Fruit fly (Drosophila melanogaster): Measurements from ENCODE around the gene eIF4H1.

Gene eIF4H1

DNA sequence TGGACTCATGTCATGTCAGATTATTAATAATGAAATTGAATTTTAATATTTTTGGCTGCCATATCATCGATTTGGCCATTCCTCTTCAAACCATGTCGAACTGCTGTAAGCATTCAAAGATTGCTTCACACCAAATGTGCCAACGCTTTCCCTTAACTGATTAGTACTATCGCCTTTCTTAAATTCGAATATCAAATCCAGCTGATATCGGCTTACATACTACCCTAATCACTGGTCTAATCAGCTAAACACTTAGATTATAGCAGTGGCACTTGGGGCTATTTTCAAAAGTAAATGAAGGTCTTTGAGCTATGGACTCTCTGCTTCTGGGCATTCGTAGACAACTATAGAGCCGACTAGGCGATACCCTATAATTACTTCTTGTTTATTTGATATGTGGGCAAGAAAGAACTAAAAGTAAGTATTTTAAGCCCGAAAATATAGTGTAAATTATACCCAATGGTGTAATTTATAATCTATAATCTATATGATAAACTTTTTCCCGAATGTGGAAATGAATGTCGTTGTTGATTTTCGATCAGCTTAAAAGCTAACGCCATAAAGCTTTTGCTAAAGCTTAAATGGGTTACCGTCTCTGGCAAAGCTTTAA lies 44.5 kb upstream of the eIF4H1 start (continued):
- no peak for TF ChIP-seq D (optimal IDR thresholded peaks at IDR 0.05)
- TF ChIP-seq D (GFP tag; optimal IDR thresholded peaks at IDR 0.05): peak; percentile 38
- TF ChIP-seq CG2129 (GFP tag; IDR thresholded peaks at IDR 0.05; ENCODE audit: partially characterized antibody): no peak
- TF ChIP-seq CG6175 (GFP tag; IDR thresholded peaks at IDR 0.05): peak; percentile 13; the same call in 1 of the 3 replicates
- peak in 1 of 2 experiments; percentile 74 for TF ChIP-seq Eip74EF (GFP tag; optimal IDR thresholded peaks at IDR 0.05)
- TF ChIP-seq twi (tag; optimal IDR thresholded peaks at IDR 0.05): no peak
- TF ChIP-seq repo (GFP tag; optimal IDR thresholded peaks at IDR 0.05): peak; percentile 31
- TF ChIP-seq Med (GFP tag): peak; percentile 94
- peak; percentile 81 for TF ChIP-seq HmgZ (tag; optimal IDR thresholded peaks at IDR 0.05)
- TF ChIP-seq CG18764 (GFP tag; optimal IDR thresholded peaks at IDR 0.05): no peak
- peak; percentile 61 for TF ChIP-seq pho (GFP tag; optimal IDR thresholded peaks at IDR 0.05)
- TF ChIP-seq sd (tag; optimal IDR thresholded peaks at IDR 0.05): peak; percentile 65
- TF ChIP-seq CG10321 (GFP tag; IDR thresholded peaks at IDR 0.05): peak; percentile 47; the same call in 1 of the 2 replicates
- TF ChIP-seq ems (GFP tag; optimal IDR thresholded peaks at IDR 0.05): peak; percentile 62
- peak; percentile 68 for TF ChIP-seq CG17385 (GFP tag; optimal IDR thresholded peaks at IDR 0.05)
- no peak for TF ChIP-seq CG1832 (GFP tag; optimal IDR thresholded peaks at IDR 0.05)
- no peak for TF ChIP-seq CG2712 (tag; optimal IDR thresholded peaks at IDR 0.05)
- peak; percentile 60 to 71 for TF ChIP-seq Pdp1 (GFP tag; optimal IDR thresholded peaks at IDR 0.05)
- TF ChIP-seq lilli (GFP tag; optimal IDR thresholded peaks at IDR 0.05): peak; percentile 89
- no peak for TF ChIP-seq hth (optimal IDR thresholded peaks at IDR 0.05)
- TF ChIP-seq B-H2 (GFP tag; optimal IDR thresholded peaks at IDR 0.05): no peak
- peak; percentile 71 for TF ChIP-seq CG17328 (GFP tag; IDR thresholded peaks at IDR 0.05)
- TF ChIP-seq gcm (GFP tag; optimal IDR thresholded peaks at IDR 0.05): no peak
- TF ChIP-seq tup (GFP tag; optimal IDR thresholded peaks at IDR 0.05): peak; percentile 37
- peak; percentile 43 for TF ChIP-seq CG12744 (GFP tag; optimal IDR thresholded peaks at IDR 0.05)
- TF ChIP-seq CG7786 (GFP tag; optimal IDR thresholded peaks at IDR 0.05): peak; percentile 31
- peak; percentile 34 for TF ChIP-seq CG2116 (GFP tag; optimal IDR thresholded peaks at IDR 0.05)
- peak; percentile 12 for TF ChIP-seq CG17802 (tag; optimal IDR thresholded peaks at IDR 0.05)
- no peak for TF ChIP-seq Sry-β (GFP tag; optimal IDR thresholded peaks at IDR 0.05)
- TF ChIP-seq CG12219 (GFP tag; optimal IDR thresholded peaks at IDR 0.05): peak; percentile 77
- peak; percentile 73 for TF ChIP-seq CG13424 (tag; optimal IDR thresholded peaks at IDR 0.05)
- peak; percentile 90 for TF ChIP-seq Atf6 (GFP tag; IDR thresholded peaks at IDR 0.05)
- no peak for TF ChIP-seq CG9876 (GFP tag; optimal IDR thresholded peaks at IDR 0.05)
- TF ChIP-seq CoRest (tag; optimal IDR thresholded peaks at IDR 0.05): peak; percentile 77
- TF ChIP-seq Sox102F (GFP tag; optimal IDR thresholded peaks at IDR 0.05): peak; percentile 88
- TF ChIP-seq CG12769 (tag; optimal IDR thresholded peaks at IDR 0.05): no peak
- TF ChIP-seq Poxn (GFP tag; IDR thresholded peaks at IDR 0.05): peak; percentile 17; the same call in 1 of the 2 replicates
- TF ChIP-seq CG15696 (tag; optimal IDR thresholded peaks at IDR 0.05): no peak
- TF ChIP-seq maf-S (GFP tag; optimal IDR thresholded peaks at IDR 0.05): peak; percentile 45
- TF ChIP-seq Usf (GFP tag; optimal IDR thresholded peaks at IDR 0.05): peak; percentile 23
- peak; percentile 63 for TF ChIP-seq Rx (GFP tag; IDR thresholded peaks at IDR 0.05)
- TF ChIP-seq CG34376 (GFP tag; optimal IDR thresholded peaks at IDR 0.05): peak; percentile 96
- peak; percentile 1 for TF ChIP-seq eyg (GFP tag; optimal IDR thresholded peaks at IDR 0.05)
- TF ChIP-seq vfl (GFP tag; optimal IDR thresholded peaks at IDR 0.05): peak; percentile 65
- TF ChIP-seq CTCF (GFP tag; optimal IDR thresholded peaks at IDR 0.05): no peak
- no peak for TF ChIP-seq HLHmδ (GFP tag; optimal IDR thresholded peaks at IDR 0.05)
- TF ChIP-seq Dfd (GFP tag; optimal IDR thresholded peaks at IDR 0.05): no peak
- no peak for TF ChIP-seq CG18262 (tag; optimal IDR thresholded peaks at IDR 0.05)
- TF ChIP-seq CG32532 (GFP tag; IDR thresholded peaks at IDR 0.05): peak; percentile 87
- TF ChIP-seq CG2120 (GFP tag; optimal IDR thresholded peaks at IDR 0.05): peak; percentile 91
- TF ChIP-seq CG2202 (tag; optimal IDR thresholded peaks at IDR 0.05): no peak
